Worm (Caenorhabditis elegans): ENCODE results near the gene tag-275.

- no peak for TF ChIP-seq lin-15B (tag; optimal IDR thresholded peaks at IDR 0.05)
- no peak for TF ChIP-seq elt-2 (tag; optimal IDR thresholded peaks at IDR 0.05)
- no peak for TF ChIP-seq C16A3.4 (tag; optimal IDR thresholded peaks at IDR 0.05)
- TF ChIP-seq tbx-2 (tag; optimal IDR thresholded peaks at IDR 0.05) = no peak
- TF ChIP-seq nhr-11 (tag; optimal IDR thresholded peaks at IDR 0.05) = no peak
- TF ChIP-seq ama-1 (optimal IDR thresholded peaks at IDR 0.05) = no peak
- no peak for TF ChIP-seq nhr-76 (tag; optimal IDR thresholded peaks at IDR 0.05)
- no peak for TF ChIP-seq unc-98 (GFP tag; IDR thresholded peaks at IDR 0.05)
- no peak for TF ChIP-seq pag-3 (tag; optimal IDR thresholded peaks at IDR 0.05; ENCODE audit: borderline replicate concordance, insufficient read depth)
Observed at ce11 chrX:6162037-6162436, 11.7 kb upstream of the tag-275 start.
